Fruit fly (Drosophila melanogaster) whole organism: ENCODE data around the gene Dlip2.

Experiments used
- CG8478 ChIP-seq: fragments of >200 bp; optimal IDR thresholded peaks from 2 replicates; lab custom pipeline; 2018; ENCODE audit warnings: inconsistent platforms
- Dll ChIP-seq: fragments of >200 bp; optimal IDR thresholded peaks from 2 replicates; lab custom pipeline; 2017
- EcR ChIP-seq, 2 experiments: fragments of >200 bp; optimal IDR thresholded peaks; 2 replicates each; lab custom pipeline; 2017; ENCODE audit warnings: missing biosample characterization in 2 of 2, missing genetic modification characterization in 2 of 2, missing genetic modification reagents in 2 of 2
- pan ChIP-seq: fragments of >200 bp; optimal IDR thresholded peaks from 2 replicates; lab custom pipeline; 2017
- psq ChIP-seq: fragments of >200 bp; optimal IDR thresholded peaks from 2 replicates; lab custom pipeline; 2017

DNA sequence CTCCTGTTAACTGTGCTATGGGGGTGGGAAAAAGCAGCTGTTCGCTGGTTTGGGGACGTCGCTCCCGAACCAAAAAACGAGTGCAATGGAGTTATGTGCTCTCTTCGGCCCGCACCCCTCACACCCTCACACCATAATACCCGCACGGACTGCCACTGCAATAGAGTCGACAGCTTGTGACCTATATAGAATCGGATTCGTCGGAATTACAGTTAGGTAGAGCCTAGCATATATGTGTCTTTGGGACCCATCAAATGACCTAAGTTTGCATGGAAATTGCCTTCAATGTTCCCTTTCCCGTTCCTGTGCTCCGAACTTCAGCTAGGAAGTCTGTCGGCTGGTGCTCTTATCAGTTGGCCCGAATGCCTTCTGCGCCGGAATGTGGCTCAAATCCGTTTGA, 18.7 kb upstream of the Dlip2 start:
- TF ChIP-seq EcR (GFP tag; optimal IDR thresholded peaks at IDR 0.05; lab: Kevin White, UChicago) (no peak), psq (lab: Kevin White, UChicago) (no peak), pan (lab: Kevin White, UChicago) (no peak), Dll (no peak), CG8478 (lab: Kevin White, UChicago) (no peak)
